Fruit fly (Drosophila melanogaster) whole organism, pupa: ENCODE measurements around the gene PGAP1.

Experiments
- CG10348 ChIP-seq: fragments of 200-800 bp; sonication (Bioruptor generic); IDR thresholded peaks from 2 replicates; pipeline ENCODE4 v1.3.6; 2022; ENCODE audit warnings: missing biosample characterization, missing genetic modification characterization
- CG12605 ChIP-seq: fragments of 200-800 bp; sonication (Bioruptor generic); IDR thresholded peaks from 2 replicates; pipeline ENCODE4 v1.3.6; 2022; ENCODE audit warnings: missing biosample characterization, missing genetic modification characterization
- CG13204 ChIP-seq: fragments of 200-800 bp; sonication (Bioruptor generic); optimal IDR thresholded peaks from 2 replicates; lab custom pipeline; 2018; ENCODE audit warnings: missing biosample characterization, mild to moderate bottlenecking, missing genetic modification characterization, moderate library complexity
- CG14655 ChIP-seq: fragments of 200-800 bp; sonication (Bioruptor generic); optimal IDR thresholded peaks from 3 replicates; lab custom pipeline; 2017; ENCODE audit warnings: mild to moderate bottlenecking, missing biosample characterization, missing genetic modification reagents, missing genetic modification characterization
- CG15710 ChIP-seq: fragments of 200-800 bp; sonication (Bioruptor generic); optimal IDR thresholded peaks from 2 replicates; lab custom pipeline; 2018; ENCODE audit warnings: missing biosample characterization, mild to moderate bottlenecking, missing genetic modification characterization, moderate library complexity
- CG17806 ChIP-seq: fragments of 200-800 bp; sonication (Bioruptor generic); optimal IDR thresholded peaks from 2 replicates; lab custom pipeline; 2018; ENCODE audit warnings: missing biosample characterization, mild to moderate bottlenecking, missing genetic modification characterization, moderate library complexity
- CG32121 ChIP-seq: fragments of 200-800 bp; sonication (Bioruptor generic); IDR thresholded peaks from 2 replicates; pipeline ENCODE4 v1.3.6; 2022; ENCODE audit warnings: missing biosample characterization, missing genetic modification characterization
- CG34367 ChIP-seq: fragments of 200-800 bp; sonication (Bioruptor generic); optimal IDR thresholded peaks from 2 replicates; lab custom pipeline; 2018; ENCODE audit warnings: missing biosample characterization, mild to moderate bottlenecking, missing genetic modification characterization
- CG4496 ChIP-seq: fragments of 200-800 bp; sonication (Bioruptor generic); IDR thresholded peaks from 3 replicates; pipeline ENCODE4 v1.3.6; 2022; ENCODE audit warnings: missing biosample characterization, missing genetic modification characterization
- CG8159 ChIP-seq: fragments of 200-800 bp; sonication (Bioruptor generic); optimal IDR thresholded peaks from 3 replicates; lab custom pipeline; 2018; ENCODE audit warnings: missing biosample characterization, mild to moderate bottlenecking, missing genetic modification characterization, moderate library complexity
- CG8301 ChIP-seq: fragments of 200-800 bp; sonication (Bioruptor generic); optimal IDR thresholded peaks from 2 replicates; lab custom pipeline; 2018; ENCODE audit warnings: missing biosample characterization, mild to moderate bottlenecking, missing genetic modification characterization
- CG9948 ChIP-seq: fragments of 200-800 bp; sonication (Bioruptor generic); optimal IDR thresholded peaks from 2 replicates; lab custom pipeline; 2018; ENCODE audit warnings: missing biosample characterization, mild to moderate bottlenecking, missing genetic modification characterization, moderate library complexity
- D1 ChIP-seq: fragments of 200-800 bp; sonication (Bioruptor generic); optimal IDR thresholded peaks from 2 replicates; lab custom pipeline; 2018; ENCODE audit warnings: missing biosample characterization, mild to moderate bottlenecking, missing genetic modification characterization, moderate library complexity
- EcR ChIP-seq: fragments of 200-800 bp; sonication (Bioruptor generic); optimal IDR thresholded peaks from 3 replicates; lab custom pipeline; 2019; ENCODE audit warnings: missing biosample characterization, missing genetic modification characterization, mild to moderate bottlenecking, moderate library complexity, missing genetic modification reagents
- Ets98B ChIP-seq: fragments of 200-800 bp; sonication (Bioruptor generic); IDR thresholded peaks from 2 replicates; pipeline ENCODE4 v1.3.6; 2022; ENCODE audit warnings: missing biosample characterization, missing genetic modification characterization
- Pif1A ChIP-seq: fragments of 200-800 bp; sonication (Bioruptor generic); optimal IDR thresholded peaks from 3 replicates; lab custom pipeline; 2016; ENCODE audit warnings: missing biosample characterization, missing genetic modification characterization
- Pif1B ChIP-seq: fragments of 200-800 bp; sonication (Bioruptor generic); optimal IDR thresholded peaks from 3 replicates; lab custom pipeline; 2016; ENCODE audit warnings: missing biosample characterization, missing genetic modification characterization
- Snoo ChIP-seq: fragments of 200-800 bp; sonication (Bioruptor generic); optimal IDR thresholded peaks from 3 replicates; lab custom pipeline; 2017; ENCODE audit warnings: missing biosample characterization, mild to moderate bottlenecking, missing genetic modification characterization, inconsistent platforms
- fd96Ca ChIP-seq: fragments of 200-800 bp; sonication (Bioruptor generic); IDR thresholded peaks from 3 replicates; pipeline ENCODE4 v1.3.6; 2022; ENCODE audit warnings: missing biosample characterization, missing genetic modification characterization
- gl ChIP-seq: fragments of 200-800 bp; sonication (Bioruptor generic); optimal IDR thresholded peaks from 2 replicates; lab custom pipeline; 2018; ENCODE audit warnings: missing biosample characterization, mild to moderate bottlenecking, missing genetic modification characterization
- rn ChIP-seq: fragments of 200-800 bp; sonication (Bioruptor generic); IDR thresholded peaks from 2 replicates; pipeline ENCODE4 v1.3.6; 2022; ENCODE audit warnings: missing biosample characterization, missing genetic modification characterization

The PGAP1 gene

DNA sequence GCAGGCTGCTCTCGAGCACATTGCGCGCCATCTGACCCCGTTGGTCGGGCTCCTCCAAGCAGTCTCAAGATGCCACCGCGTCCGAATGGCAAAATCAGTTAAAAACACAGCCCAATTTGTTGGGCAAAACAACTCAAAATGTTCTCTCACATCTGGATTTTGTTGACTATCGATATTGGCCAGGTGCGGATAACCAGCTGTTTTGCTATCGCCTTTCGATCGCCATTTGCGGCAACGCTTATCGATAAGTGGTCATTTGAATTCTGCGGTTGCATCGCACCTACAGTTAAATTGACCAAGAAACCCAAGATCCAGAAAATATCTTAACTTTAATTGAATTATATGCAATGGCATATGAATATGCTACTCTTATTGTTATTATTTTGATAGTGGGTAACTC is 5.8 kb upstream of the PGAP1 start, which contains the start of gene CG3149:
Gene CG3149, minus strand, starts transcription at position 171 of the 400 bp plus-strand sequence.
- no peak for TF ChIP-seq CG8159 (tag; lab: Kevin White, UChicago)
- no peak for TF ChIP-seq Ets98B (GFP tag; lab: Robert Waterston, UW)

DNA sequence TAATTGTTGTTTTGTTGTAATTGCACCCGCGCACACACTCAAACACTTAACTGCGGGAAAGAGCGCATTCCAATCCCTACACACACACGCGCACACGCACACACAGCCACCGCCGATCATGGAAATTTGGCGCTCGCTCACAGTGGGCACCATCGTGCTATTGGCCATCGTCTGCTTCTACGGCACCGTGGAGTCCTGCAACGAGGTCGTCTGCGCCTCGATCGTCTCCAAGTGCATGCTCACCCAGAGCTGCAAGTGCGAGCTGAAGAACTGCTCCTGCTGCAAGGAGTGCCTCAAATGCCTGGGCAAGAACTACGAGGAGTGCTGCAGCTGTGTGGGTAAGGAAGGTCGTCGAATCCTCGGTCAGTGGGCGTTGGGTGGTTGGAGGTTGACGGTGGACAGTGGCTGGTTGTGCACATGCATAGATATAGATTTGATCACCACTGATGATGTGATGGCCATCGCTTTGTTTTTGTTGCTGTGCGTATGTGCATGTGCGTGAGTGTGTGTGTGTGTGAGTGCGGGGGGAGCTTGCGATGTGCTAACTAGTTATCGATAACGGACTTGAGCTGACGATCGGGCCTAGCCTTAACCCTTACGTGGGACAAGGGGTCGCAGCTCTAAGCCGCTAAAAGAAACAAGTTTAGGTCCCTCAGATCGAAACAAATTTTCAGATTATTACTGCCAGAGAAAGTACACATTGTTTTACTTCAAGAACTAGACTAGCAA is 1.5 kb upstream of the PGAP1 start:
- no peak for TF ChIP-seq CG10348 (GFP tag; lab: Robert Waterston, UW)
- TF ChIP-seq fd96Ca (GFP tag; lab: Robert Waterston, UW) = peak; percentile 40; the same call in 1 of the 3 replicates
- TF ChIP-seq gl (tag; lab: Kevin White, UChicago) = no peak
- TF ChIP-seq CG4496 (GFP tag; lab: Robert Waterston, UW) = peak; percentile 11; the same call in 1 of the 3 replicates
- peak; percentile 10 for TF ChIP-seq CG8301 (tag; lab: Kevin White, UChicago)

DNA sequence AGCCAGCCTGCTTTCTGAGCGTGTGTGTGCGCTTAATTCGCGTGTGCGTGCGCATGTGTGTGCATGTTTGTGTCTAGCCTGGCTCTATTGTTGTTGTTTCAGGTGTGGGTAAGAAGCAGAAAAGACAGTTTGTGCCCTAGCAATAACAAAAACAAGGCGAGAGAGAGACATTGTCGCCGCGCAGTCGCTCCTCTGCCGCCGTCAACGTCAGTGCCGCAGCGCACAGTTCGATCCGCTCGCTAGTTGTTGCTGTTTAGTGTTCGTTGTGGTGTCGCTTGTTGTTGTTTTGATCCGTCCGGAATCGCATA is 897 bp upstream of the PGAP1 start:
- TF ChIP-seq Pif1A (GFP tag; lab: Kevin White, UChicago) (no peak), fd96Ca (GFP tag; lab: Robert Waterston, UW) (no peak), CG14655 (no peak), CG32121 (no peak), gl (tag; lab: Kevin White, UChicago) (no peak), D1 (tag; lab: Kevin White, UChicago) (no peak), CG15710 (tag; lab: Kevin White, UChicago) (no peak), CG13204 (GFP tag; lab: Kevin White, UChicago) (no peak), CG9948 (tag; lab: Kevin White, UChicago) (no peak), Snoo (tag; lab: Kevin White, UChicago) (no peak), CG34367 (tag; lab: Kevin White, UChicago) (no peak), CG8159 (tag; lab: Kevin White, UChicago) (no peak), rn (GFP tag; lab: Robert Waterston, UW) (no peak), Ets98B (GFP tag; lab: Robert Waterston, UW) (no peak), CG12605 (GFP tag; lab: Robert Waterston, UW) (no peak), EcR (GFP tag; lab: Kevin White, UChicago) (no peak), CG10348 (GFP tag; lab: Robert Waterston, UW) (no peak), CG17806 (tag; lab: Kevin White, UChicago) (no peak), Pif1B (GFP tag; lab: Kevin White, UChicago) (no peak)

DNA sequence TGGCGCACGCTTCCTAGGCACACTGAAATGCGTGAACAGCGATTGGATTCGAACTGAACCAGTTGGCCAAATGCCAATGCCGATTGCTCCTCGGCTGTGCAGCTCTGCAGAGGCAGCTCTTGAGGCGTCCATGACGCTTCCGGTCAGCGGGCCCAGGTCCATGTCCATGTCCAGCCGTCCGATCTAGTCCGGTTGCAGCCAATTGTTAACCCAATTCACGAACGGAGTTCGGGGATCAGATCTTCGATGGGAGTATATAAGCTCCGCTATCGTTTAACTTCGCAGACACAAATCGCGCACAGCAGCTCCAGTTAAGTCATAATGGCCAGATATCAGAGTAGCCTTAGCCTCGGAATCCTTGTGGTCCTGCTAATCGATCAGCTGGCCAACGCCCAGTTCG is 6.3 kb downstream of the PGAP1 start, which contains the start of gene CG42449:
Gene CG42449, plus strand, starts transcription at position 301 of the 400 bp plus-strand sequence.
- TF ChIP-seq Ets98B (GFP tag; lab: Robert Waterston, UW) (no peak), D1 (tag; lab: Kevin White, UChicago) (no peak), EcR (GFP tag; lab: Kevin White, UChicago) (no peak), Pif1B (GFP tag; lab: Kevin White, UChicago) (no peak), Snoo (tag; lab: Kevin White, UChicago) (no peak), CG32121 (no peak), rn (GFP tag; lab: Robert Waterston, UW) (no peak), CG9948 (tag; lab: Kevin White, UChicago) (no peak), CG12605 (GFP tag; lab: Robert Waterston, UW) (no peak), Pif1A (GFP tag; lab: Kevin White, UChicago) (no peak), CG4496 (GFP tag; lab: Robert Waterston, UW) (no peak)

DNA sequence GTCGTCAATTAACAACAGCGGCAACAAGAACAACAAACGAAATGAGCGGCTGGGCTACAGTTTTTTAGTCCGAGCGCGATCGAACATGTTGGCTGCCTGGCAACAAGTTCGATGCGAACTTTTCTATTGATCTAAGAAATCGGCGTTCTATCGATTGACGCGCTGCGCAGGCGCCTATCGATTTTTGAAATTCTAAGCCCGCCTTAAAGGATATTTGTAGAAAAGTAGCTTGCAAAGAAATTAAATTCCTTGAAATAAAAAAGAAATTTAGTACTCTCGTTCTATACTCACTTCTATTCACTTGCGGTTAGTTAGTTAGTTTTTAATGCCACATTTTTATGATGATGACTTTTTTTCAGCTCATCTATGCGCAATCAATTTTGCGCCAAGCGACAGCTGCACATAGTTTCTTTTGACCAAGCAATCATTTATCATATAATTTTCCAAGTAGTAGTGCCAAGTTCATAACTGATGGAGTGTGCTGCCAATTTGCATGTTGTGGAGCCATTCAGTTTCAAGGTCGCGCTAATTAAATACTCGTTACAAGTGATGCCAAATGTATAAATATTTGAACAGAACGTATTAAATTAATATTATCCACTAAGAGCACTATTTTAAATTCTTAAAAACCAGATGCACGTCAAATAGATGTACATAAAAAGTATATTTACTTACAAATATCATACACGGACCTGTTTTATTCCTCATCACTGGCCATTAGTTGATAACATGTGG is 9.2 kb downstream of the PGAP1 start, which contains the start of the genes Tre1 and Gr5a:
Gene Tre1, minus strand, starts transcription at position 45 of the 735 bp plus-strand sequence.
Gene Gr5a, plus strand, starts transcription at position 685 of the 735 bp plus-strand sequence.
- no peak for TF ChIP-seq CG14655
- no peak for TF ChIP-seq CG17806 (tag; lab: Kevin White, UChicago)
- no peak for TF ChIP-seq Pif1A (GFP tag; lab: Kevin White, UChicago)
- no peak for TF ChIP-seq CG8301 (tag; lab: Kevin White, UChicago)
- no peak for TF ChIP-seq CG10348 (GFP tag; lab: Robert Waterston, UW)
- TF ChIP-seq gl (tag; lab: Kevin White, UChicago) = no peak
- TF ChIP-seq rn (GFP tag; lab: Robert Waterston, UW) = no peak
